Worm (Caenorhabditis elegans): Measurements from ENCODE around the gene copb-1.

ce11 chrII:3050703-3051102 lies 27.9 kb upstream of the copb-1 start, which contains the start of gene sri-31:
- TF ChIP-seq fkh-10 (GFP tag; optimal IDR thresholded peaks at IDR 0.05) (no peak), nhr-11 (tag; optimal IDR thresholded peaks at IDR 0.05) (no peak), elt-2 (tag; optimal IDR thresholded peaks at IDR 0.05) (no peak), pag-3 (tag; optimal IDR thresholded peaks at IDR 0.05; ENCODE audit: borderline replicate concordance) (no peak), F13H6.1 (tag; optimal IDR thresholded peaks at IDR 0.05) (no peak), pha-4 (tag; optimal IDR thresholded peaks at IDR 0.05) (no peak), gmeb-2 (tag; optimal IDR thresholded peaks at IDR 0.05) (no peak), ama-1 (optimal IDR thresholded peaks at IDR 0.05) (no peak), rnt-1 (tag; optimal IDR thresholded peaks at IDR 0.05) (no peak), hlh-30 (tag; optimal IDR thresholded peaks at IDR 0.05; ENCODE audit: insufficient read depth) (no peak), ets-4 (tag; optimal IDR thresholded peaks at IDR 0.05) (no peak), elt-4 (tag; optimal IDR thresholded peaks at IDR 0.05) (no peak)
